Worm (Caenorhabditis elegans): ENCODE results near the gene ard-1.
A peak's percentile ranks its signal among the peaks of the same experiment; 100 is the strongest.

The ard-1 gene

DNA sequence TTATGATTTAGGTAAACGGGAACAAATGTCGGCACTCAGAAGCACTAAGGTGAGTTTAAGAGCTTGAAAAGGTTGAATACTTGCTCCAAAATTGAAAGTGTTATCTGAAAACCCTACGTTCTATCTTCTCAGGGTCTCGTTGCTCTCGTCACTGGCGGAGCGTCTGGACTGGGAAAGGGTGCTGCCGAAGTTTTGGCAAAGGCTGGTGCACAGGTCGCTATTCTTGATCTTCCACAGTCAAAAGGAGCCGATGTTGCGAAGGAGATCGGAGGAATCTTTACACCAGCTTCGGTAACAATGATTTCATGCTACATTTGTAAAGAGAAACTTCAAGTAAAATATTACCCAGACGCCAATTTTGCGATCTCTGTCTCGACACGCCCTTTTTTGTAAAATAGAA lies at the start of gene ard-1:
Gene ard-1 (plus strand): TSS at position 12 of the 400 bp plus-strand sequence.
- no peak for TF ChIP-seq klf-2 (GFP tag; conservative IDR thresholded peaks at IDR 0.05)
- no peak for TF ChIP-seq ref-1 (GFP tag; conservative IDR thresholded peaks at IDR 0.05)
- TF ChIP-seq ztf-29 (GFP tag; IDR thresholded peaks at IDR 0.05), result no peak

DNA sequence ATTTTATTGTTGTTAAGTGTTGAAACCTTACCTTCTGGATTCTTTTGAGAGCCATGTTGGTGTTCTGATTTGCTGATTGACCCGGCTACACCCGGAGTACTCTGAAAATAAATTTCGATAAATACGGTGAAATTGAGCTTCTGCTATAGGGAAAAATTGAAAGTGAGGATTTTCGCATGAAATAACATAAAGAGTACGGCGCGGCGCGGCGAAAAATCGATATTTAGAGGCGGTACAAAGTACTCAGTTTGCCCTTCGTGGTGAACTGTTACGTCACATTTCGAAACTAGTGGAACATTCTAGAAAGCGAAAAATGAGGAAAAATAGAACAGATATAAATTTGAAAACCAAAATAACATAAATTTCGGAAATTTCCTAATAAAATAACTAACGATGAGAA lies 48.9 kb upstream of the ard-1 start, which contains the start of gene let-70:
Gene let-70 (minus strand): TSS at position 101 of the 400 bp plus-strand sequence.
- TF ChIP-seq med-1 (GFP tag; optimal IDR thresholded peaks at IDR 0.05; ENCODE audit: insufficient read depth) (no peak), ref-1 (GFP tag; conservative IDR thresholded peaks at IDR 0.05) (no peak), tab-1 (GFP tag; IDR thresholded peaks at IDR 0.05) (no peak), T22C8.4 (GFP tag; IDR thresholded peaks at IDR 0.05) (no peak), flt-1 (GFP tag; IDR thresholded peaks at IDR 0.05) (no peak), cog-1 (tag; optimal IDR thresholded peaks at IDR 0.05) (no peak), ztf-23 (GFP tag; IDR thresholded peaks at IDR 0.05) (no peak), ztf-29 (GFP tag; IDR thresholded peaks at IDR 0.05) (no peak), klf-2 (GFP tag; conservative IDR thresholded peaks at IDR 0.05) (no peak)

DNA sequence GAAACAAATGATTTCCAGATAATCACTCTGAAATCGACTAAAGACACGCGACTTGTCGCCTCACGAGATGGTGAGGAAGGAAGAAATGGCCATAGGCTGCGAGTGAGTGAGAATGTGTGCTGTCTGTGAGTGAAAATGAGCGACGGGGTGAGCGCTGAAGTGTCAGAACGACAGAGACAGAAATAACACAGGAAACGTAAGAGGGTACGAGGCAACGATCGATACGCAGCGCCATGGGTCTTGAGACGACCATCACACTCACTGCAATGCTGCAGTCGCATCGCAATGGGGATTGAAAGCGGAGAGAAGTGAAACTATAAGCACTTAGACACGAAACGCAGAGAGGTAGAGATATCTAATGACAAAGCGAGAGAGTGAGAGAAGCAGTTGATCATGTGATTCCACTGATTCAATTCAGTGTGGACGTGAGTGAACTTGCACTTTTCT lies 48.3 kb upstream of the ard-1 start:
- TF ChIP-seq ztf-23 (GFP tag; IDR thresholded peaks at IDR 0.05), result peak; percentile 70
- TF ChIP-seq tab-1 (GFP tag; IDR thresholded peaks at IDR 0.05), result no peak
- TF ChIP-seq ztf-29 (GFP tag; IDR thresholded peaks at IDR 0.05), result no peak
- TF ChIP-seq cog-1 (tag; optimal IDR thresholded peaks at IDR 0.05), result peak; percentile 63
- peak; percentile 91 for TF ChIP-seq T22C8.4 (GFP tag; IDR thresholded peaks at IDR 0.05)

DNA sequence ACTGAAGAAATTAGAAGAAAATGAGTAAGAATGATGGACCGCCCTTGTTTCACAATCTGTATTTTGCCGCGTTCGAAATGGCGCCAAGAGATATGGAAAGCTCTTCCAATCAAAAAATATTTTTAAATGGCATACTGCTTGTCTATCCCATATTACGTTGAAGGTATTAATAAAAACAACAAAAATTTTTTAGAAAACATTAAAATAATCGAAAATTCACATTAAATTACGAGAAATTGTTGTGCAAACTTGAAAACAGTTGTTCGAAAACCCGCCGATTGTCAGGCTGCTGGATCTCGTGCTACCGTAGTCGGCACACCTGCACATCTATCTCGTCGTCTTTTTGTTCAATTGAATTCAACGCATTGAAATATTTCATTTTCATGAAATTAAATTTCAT lies 47.5 kb upstream of the ard-1 start, which contains the start of gene klc-1:
Gene klc-1 (plus strand): TSS at position 127 of the 400 bp plus-strand sequence.
- TF ChIP-seq T22C8.4 (GFP tag; IDR thresholded peaks at IDR 0.05), result no peak
- no peak for TF ChIP-seq klf-2 (GFP tag; conservative IDR thresholded peaks at IDR 0.05)
- no peak for TF ChIP-seq ref-1 (GFP tag; conservative IDR thresholded peaks at IDR 0.05)
- TF ChIP-seq med-1 (GFP tag; optimal IDR thresholded peaks at IDR 0.05; ENCODE audit: insufficient read depth), result no peak
- no peak for TF ChIP-seq ztf-23 (GFP tag; IDR thresholded peaks at IDR 0.05)
- TF ChIP-seq flt-1 (GFP tag; IDR thresholded peaks at IDR 0.05), result no peak
- no peak for TF ChIP-seq tab-1 (GFP tag; IDR thresholded peaks at IDR 0.05)
- no peak for TF ChIP-seq ztf-29 (GFP tag; IDR thresholded peaks at IDR 0.05)
- TF ChIP-seq cog-1 (tag; optimal IDR thresholded peaks at IDR 0.05), result no peak

DNA sequence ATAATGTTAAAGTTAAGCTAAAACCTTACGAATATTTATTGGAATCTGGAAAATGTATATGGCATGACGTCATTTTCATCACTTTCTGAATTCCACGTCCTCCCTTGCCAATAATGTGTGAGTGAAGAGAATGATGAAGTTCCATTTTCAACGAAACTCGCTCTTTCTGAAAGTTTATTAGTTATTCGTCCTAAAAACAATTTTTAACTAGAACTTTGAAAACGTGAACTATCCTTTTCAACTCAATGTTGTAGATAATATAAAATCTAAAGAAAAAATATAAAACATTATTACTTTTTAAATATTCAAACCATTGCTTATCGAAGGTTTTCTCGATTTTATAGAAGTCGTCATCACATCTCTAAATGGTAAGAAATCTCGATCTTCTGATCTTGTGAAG lies 41.6 kb upstream of the ard-1 start, which contains the start of gene M7.7:
Gene M7.7 (plus strand): TSS at position 301 of the 400 bp plus-strand sequence.
- TF ChIP-seq cog-1 (tag; optimal IDR thresholded peaks at IDR 0.05) (no peak), tab-1 (GFP tag; IDR thresholded peaks at IDR 0.05) (no peak), T22C8.4 (GFP tag; IDR thresholded peaks at IDR 0.05) (no peak), ref-1 (GFP tag; conservative IDR thresholded peaks at IDR 0.05) (no peak), med-1 (GFP tag; optimal IDR thresholded peaks at IDR 0.05; ENCODE audit: insufficient read depth) (no peak), klf-2 (GFP tag; conservative IDR thresholded peaks at IDR 0.05) (no peak), ztf-29 (GFP tag; IDR thresholded peaks at IDR 0.05) (no peak), ztf-23 (GFP tag; IDR thresholded peaks at IDR 0.05) (no peak), flt-1 (GFP tag; IDR thresholded peaks at IDR 0.05) (no peak)

DNA sequence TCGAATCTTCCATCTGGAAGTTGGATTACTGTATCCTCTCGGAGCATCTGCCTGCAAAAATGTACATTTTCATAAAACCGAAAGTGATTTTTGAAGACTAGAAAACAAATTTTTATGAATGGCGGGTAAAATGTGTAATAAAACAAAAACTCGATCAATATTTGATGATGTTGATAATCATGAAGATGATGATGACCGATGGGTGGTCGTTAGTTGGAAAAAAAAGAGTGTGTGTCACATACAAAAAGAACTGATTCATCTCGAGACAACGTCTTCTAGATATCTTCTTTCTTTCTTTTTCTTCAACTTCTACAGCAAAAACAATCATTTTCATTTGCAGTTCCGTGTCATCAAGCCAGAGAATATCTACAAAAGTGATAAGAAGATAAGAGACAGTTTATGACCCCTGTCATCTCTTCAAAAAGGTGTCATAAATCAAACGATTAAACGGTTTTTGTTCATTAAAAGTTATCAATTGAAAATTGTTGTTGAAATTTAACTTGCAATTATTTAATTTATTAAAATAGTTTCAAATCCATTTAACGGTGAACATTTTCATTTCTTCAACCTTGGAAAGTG lies 38.5 kb upstream of the ard-1 start, which contains the start of gene bcc-1:
Gene bcc-1 (minus strand): TSS at position 51 of the 579 bp plus-strand sequence.
- TF ChIP-seq tab-1 (GFP tag; IDR thresholded peaks at IDR 0.05) (no peak), T22C8.4 (GFP tag; IDR thresholded peaks at IDR 0.05) (no peak), flt-1 (GFP tag; IDR thresholded peaks at IDR 0.05) (no peak), klf-2 (GFP tag; conservative IDR thresholded peaks at IDR 0.05) (no peak), med-1 (GFP tag; optimal IDR thresholded peaks at IDR 0.05; ENCODE audit: insufficient read depth) (no peak), ref-1 (GFP tag; conservative IDR thresholded peaks at IDR 0.05) (no peak), cog-1 (tag; optimal IDR thresholded peaks at IDR 0.05) (no peak), ztf-29 (GFP tag; IDR thresholded peaks at IDR 0.05) (no peak), ztf-23 (GFP tag; IDR thresholded peaks at IDR 0.05) (no peak)

DNA sequence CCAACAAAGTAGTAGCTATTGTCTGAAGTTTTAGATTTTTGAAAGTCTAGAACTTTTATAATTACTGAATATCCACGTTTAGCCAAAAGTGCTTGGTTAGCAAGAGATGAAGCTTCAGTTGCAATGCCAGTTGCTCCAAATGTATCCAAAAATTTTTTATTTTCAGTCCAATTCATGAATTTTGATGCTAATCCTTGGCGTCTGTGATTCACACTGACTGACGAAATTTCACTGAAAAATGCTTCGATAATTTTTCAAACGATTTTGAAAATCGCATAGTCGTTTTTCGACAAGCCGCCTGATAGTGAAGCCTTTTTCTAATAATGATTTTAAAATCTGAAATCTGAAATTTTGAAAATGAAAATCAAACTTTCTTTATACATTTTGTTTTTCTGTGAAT lies 37.0 kb upstream of the ard-1 start:
- TF ChIP-seq ztf-29 (GFP tag; IDR thresholded peaks at IDR 0.05), result no peak

DNA sequence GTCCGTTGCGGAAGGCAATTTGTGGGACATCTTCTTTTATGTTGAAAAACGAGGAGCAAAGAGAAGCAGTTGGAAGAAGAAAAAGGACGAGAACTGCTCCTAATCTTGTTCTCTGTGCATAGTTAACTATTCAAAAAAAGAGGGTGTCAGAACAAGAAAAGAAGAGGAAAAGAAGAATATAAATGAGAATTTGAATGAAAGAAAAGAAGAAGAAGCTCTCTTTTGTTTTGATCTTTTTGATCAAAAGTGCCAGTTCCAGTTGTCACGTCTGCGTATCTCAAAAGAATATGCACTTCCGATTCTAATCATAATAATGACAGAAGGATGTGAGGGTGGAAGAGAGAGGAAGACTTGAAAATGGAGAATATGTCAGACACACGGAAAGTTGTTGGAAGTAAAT lies 36.1 kb upstream of the ard-1 start, which contains the start of gene M7.8:
Gene M7.8 (minus strand): TSS at position 112 of the 400 bp plus-strand sequence.
- TF ChIP-seq cog-1 (tag; optimal IDR thresholded peaks at IDR 0.05) (no peak), tab-1 (GFP tag; IDR thresholded peaks at IDR 0.05) (no peak), ref-1 (GFP tag; conservative IDR thresholded peaks at IDR 0.05) (no peak), ztf-23 (GFP tag; IDR thresholded peaks at IDR 0.05) (no peak), ztf-29 (GFP tag; IDR thresholded peaks at IDR 0.05) (no peak), T22C8.4 (GFP tag; IDR thresholded peaks at IDR 0.05) (no peak), klf-2 (GFP tag; conservative IDR thresholded peaks at IDR 0.05) (no peak), med-1 (GFP tag; optimal IDR thresholded peaks at IDR 0.05; ENCODE audit: insufficient read depth) (no peak), flt-1 (GFP tag; IDR thresholded peaks at IDR 0.05) (no peak)

DNA sequence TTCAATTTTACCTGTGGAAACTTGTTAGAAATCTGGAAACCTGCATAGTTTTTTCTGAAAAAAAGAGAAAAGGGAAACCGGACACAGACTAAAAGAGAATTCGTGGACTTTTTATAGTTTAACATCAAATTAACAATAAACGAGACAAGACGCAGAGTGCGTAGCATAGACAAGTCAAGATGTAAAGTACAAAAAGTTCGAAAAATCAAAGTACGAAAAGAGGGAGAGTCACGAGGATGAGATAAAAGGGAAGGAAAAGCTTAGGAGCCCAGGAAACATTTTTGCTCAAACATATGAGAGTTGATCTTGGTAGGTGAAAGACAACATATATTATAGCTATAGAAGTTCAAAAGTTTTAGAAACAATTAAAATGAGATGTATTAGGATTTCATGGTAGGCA lies 33.3 kb upstream of the ard-1 start, which contains the start of gene M7.12:
Gene M7.12 (minus strand): TSS at position 188 of the 400 bp plus-strand sequence.
- no peak for TF ChIP-seq cog-1 (tag; optimal IDR thresholded peaks at IDR 0.05)
- TF ChIP-seq ztf-29 (GFP tag; IDR thresholded peaks at IDR 0.05), result no peak
- TF ChIP-seq ztf-23 (GFP tag; IDR thresholded peaks at IDR 0.05), result no peak
- no peak for TF ChIP-seq klf-2 (GFP tag; conservative IDR thresholded peaks at IDR 0.05)
- no peak for TF ChIP-seq ref-1 (GFP tag; conservative IDR thresholded peaks at IDR 0.05)
- no peak for TF ChIP-seq tab-1 (GFP tag; IDR thresholded peaks at IDR 0.05)

DNA sequence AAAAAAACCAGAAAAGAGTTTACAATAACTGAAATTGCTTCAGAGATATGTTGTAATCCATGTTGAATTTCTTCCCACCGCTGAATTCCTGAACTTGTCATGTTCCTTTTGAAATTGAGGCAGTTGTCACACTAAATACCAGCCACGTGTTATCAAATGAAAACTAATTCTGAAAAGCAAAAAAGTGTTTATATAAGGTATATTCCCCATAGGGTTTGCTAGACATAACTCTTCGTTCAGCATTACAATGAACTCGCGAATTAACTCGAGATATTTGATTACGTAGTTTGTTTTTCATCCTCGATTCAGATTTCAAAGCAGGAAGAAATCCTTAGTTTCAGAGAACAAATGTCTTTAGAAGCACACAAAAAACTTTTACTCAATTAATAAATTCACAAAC lies 30.8 kb upstream of the ard-1 start, which contains the start of gene str-3:
Gene str-3 (minus strand): TSS at position 101 of the 400 bp plus-strand sequence.
- TF ChIP-seq cog-1 (tag; optimal IDR thresholded peaks at IDR 0.05), result no peak
- TF ChIP-seq klf-2 (GFP tag; conservative IDR thresholded peaks at IDR 0.05), result no peak
- TF ChIP-seq ref-1 (GFP tag; conservative IDR thresholded peaks at IDR 0.05), result no peak
- no peak for TF ChIP-seq ztf-29 (GFP tag; IDR thresholded peaks at IDR 0.05)
- TF ChIP-seq T22C8.4 (GFP tag; IDR thresholded peaks at IDR 0.05), result no peak
- TF ChIP-seq med-1 (GFP tag; optimal IDR thresholded peaks at IDR 0.05; ENCODE audit: insufficient read depth), result no peak
- TF ChIP-seq flt-1 (GFP tag; IDR thresholded peaks at IDR 0.05), result no peak
- TF ChIP-seq ztf-23 (GFP tag; IDR thresholded peaks at IDR 0.05), result no peak
- no peak for TF ChIP-seq tab-1 (GFP tag; IDR thresholded peaks at IDR 0.05)

Measured in whole organism, midembryonic.